Worm (Caenorhabditis elegans): Measurements from ENCODE around the gene hrpa-2.
A peak's percentile ranks its signal among the peaks of the same experiment; 100 is the strongest.

The hrpa-2 gene

DNA sequence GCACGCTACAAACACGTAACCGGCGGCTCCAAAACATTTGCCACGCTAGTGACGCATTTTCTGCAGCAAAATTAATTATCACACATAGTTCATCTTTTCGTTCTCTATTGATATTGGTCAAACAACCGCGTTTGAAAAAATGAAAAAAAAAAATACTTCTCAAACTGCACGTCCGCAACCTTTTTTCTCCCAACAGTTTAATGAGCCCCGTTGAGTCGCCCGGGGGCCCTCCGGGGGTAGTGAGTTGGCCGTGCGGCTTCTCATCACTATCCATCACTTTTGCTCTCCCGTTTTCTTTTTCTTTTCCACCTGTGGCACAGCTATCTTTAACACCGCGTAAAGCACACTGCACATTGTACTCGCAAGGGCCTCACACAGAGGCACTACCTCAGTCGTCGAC is 6.7 kb upstream of the hrpa-2 start:
- TF ChIP-seq sea-2 (GFP tag; optimal IDR thresholded peaks at IDR 0.05) (no peak), ceh-9 (tag; optimal IDR thresholded peaks at IDR 0.05) (no peak), unc-62 (GFP tag; optimal IDR thresholded peaks at IDR 0.05) (no peak), pqm-1 (tag; optimal IDR thresholded peaks at IDR 0.05) (no peak), tbx-2 (tag; optimal IDR thresholded peaks at IDR 0.05) (no peak), nhr-43 (tag; optimal IDR thresholded peaks at IDR 0.05; ENCODE audit: poor library complexity, severe bottlenecking) (no peak), unc-39 (tag; optimal IDR thresholded peaks at IDR 0.05) (no peak), nhr-28 (tag; optimal IDR thresholded peaks at IDR 0.05) (no peak), nhr-77 (tag; optimal IDR thresholded peaks at IDR 0.05) (no peak), eor-1 (tag; optimal IDR thresholded peaks at IDR 0.05) (no peak), lin-39 (tag; optimal IDR thresholded peaks at IDR 0.05) (peak; percentile 57), elt-2 (tag; optimal IDR thresholded peaks at IDR 0.05) (peak; percentile 32), lin-15B (tag; optimal IDR thresholded peaks at IDR 0.05) (no peak), fkh-10 (GFP tag; optimal IDR thresholded peaks at IDR 0.05) (no peak), nhr-25 (tag; optimal IDR thresholded peaks at IDR 0.05) (no peak), pha-4 (tag; optimal IDR thresholded peaks at IDR 0.05) (peak; percentile 17), lsy-12 (tag; optimal IDR thresholded peaks at IDR 0.05) (no peak), nhr-12 (tag; optimal IDR thresholded peaks at IDR 0.05) (no peak), nhr-23 (tag; optimal IDR thresholded peaks at IDR 0.05) (no peak), skn-1 (tag; optimal IDR thresholded peaks at IDR 0.05) (no peak), ztf-4 (tag; optimal IDR thresholded peaks at IDR 0.05) (no peak), elt-1 (tag; optimal IDR thresholded peaks at IDR 0.05) (no peak)

DNA sequence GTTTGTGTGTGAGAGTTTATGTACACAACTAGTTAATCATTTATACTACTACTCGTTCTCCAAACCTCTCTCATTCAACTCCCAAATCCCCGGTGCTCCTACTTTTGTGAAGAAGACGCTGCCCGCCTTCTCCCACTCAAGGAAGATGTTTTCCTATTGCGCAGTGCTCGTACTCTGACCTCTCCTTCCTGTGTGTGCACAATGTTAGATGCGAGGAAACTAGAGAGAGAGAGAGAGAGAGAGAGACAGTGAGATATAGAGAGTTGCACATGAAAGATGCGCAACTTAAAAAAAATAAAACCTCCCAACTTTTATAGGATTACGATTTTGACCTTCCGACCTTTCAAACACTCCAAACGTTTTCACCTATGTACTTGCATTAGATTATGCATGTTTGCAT is 5.6 kb upstream of the hrpa-2 start:
- TF ChIP-seq ama-1 (optimal IDR thresholded peaks at IDR 0.05) (no peak), lin-39 (tag; optimal IDR thresholded peaks at IDR 0.05) (peak; percentile 72), fkh-10 (GFP tag; optimal IDR thresholded peaks at IDR 0.05) (peak; percentile 13), hmg-11 (tag; optimal IDR thresholded peaks at IDR 0.05) (no peak), nfya-1 (tag; optimal IDR thresholded peaks at IDR 0.05; ENCODE audit: insufficient read depth) (peak; percentile 30), nhr-28 (tag; optimal IDR thresholded peaks at IDR 0.05) (no peak), aly-2 (tag; optimal IDR thresholded peaks at IDR 0.05) (no peak), lin-15B (tag; optimal IDR thresholded peaks at IDR 0.05) (no peak), egl-27 (tag; optimal IDR thresholded peaks at IDR 0.05) (no peak), nhr-12 (tag; optimal IDR thresholded peaks at IDR 0.05) (no peak), pha-4 (tag; optimal IDR thresholded peaks at IDR 0.05) (peak; percentile 52), mdl-1 (tag; optimal IDR thresholded peaks at IDR 0.05) (no peak)

DNA sequence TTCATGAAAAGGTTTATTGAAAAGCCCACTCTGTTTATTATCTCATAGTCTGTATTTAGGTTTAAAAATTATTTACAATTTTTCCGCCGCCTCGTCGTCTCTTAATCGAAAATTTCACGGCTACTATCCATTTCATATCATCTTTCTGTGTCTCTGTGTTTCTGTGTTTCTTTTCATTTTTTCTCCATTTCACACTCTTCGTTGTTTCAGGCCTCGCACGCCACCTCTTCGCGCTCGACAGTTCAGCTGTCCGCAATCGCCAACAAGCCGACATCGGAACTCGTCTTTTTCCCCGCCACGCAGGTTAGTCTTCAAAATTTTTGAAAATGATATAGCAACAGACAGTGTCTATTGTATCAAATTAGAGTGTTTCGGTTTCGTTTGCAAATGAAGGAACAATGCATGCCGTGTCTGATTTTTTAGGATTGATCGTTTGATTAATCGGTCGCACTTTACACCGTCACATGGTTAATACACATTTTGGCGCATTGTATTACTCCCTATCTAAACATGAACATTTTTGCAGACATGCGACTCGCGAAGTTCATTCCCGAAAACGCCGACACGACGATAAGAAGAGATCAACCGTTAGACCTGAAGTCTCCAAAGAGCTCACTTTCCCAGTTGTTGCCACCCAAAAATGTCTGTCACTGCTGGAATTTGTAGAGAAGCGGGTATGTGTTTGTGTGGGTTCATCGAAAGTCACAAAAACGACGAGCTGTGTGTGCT is 5.1 kb upstream of the hrpa-2 start:
- TF ChIP-seq egl-5 (tag; optimal IDR thresholded peaks at IDR 0.05), result no peak
- no peak for TF ChIP-seq fos-1 (tag; optimal IDR thresholded peaks at IDR 0.05)
- peak; percentile 66 for TF ChIP-seq elt-2 (tag; optimal IDR thresholded peaks at IDR 0.05)
- TF ChIP-seq lin-15B (tag; optimal IDR thresholded peaks at IDR 0.05), result no peak
- TF ChIP-seq ama-1 (optimal IDR thresholded peaks at IDR 0.05), result no peak
- TF ChIP-seq nhr-11 (tag; optimal IDR thresholded peaks at IDR 0.05), result no peak

DNA sequence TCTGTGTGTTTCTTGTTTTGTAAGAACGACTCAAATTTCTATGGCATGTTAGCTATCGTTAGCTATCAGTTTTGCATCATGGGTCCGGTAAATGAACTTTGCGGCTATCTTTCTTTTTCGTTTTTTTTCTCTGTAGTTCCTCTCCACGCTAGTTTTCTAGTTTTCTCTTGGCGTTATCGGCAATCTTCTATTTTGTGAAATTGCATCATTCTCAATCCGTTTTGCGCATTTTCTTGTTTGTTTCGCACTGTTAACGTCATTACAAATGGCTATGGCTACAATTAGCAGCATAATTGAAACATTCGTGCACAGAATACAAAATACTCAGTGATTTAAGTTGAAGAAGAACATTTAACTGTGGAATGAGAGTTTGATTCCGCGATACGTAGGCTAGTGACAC is 3.1 kb upstream of the hrpa-2 start:
- no peak for TF ChIP-seq ceh-28 (tag; optimal IDR thresholded peaks at IDR 0.05)
- TF ChIP-seq ceh-16 (tag; optimal IDR thresholded peaks at IDR 0.05), result no peak
- TF ChIP-seq ztf-11 (tag; optimal IDR thresholded peaks at IDR 0.05), result no peak
- TF ChIP-seq ztf-4 (tag; optimal IDR thresholded peaks at IDR 0.05), result no peak
- no peak for TF ChIP-seq elt-3 (tag; optimal IDR thresholded peaks at IDR 0.05)
- TF ChIP-seq eor-1 (tag; optimal IDR thresholded peaks at IDR 0.05), result no peak
- TF ChIP-seq nhr-12 (tag; optimal IDR thresholded peaks at IDR 0.05), result no peak
- TF ChIP-seq nhr-77 (tag; optimal IDR thresholded peaks at IDR 0.05), result no peak
- TF ChIP-seq R02D3.7 (tag; optimal IDR thresholded peaks at IDR 0.05), result no peak
- no peak for TF ChIP-seq jun-1 (tag; optimal IDR thresholded peaks at IDR 0.05)
- no peak for TF ChIP-seq nhr-43 (tag; optimal IDR thresholded peaks at IDR 0.05; ENCODE audit: poor library complexity, severe bottlenecking)
- no peak for TF ChIP-seq ceh-9 (tag; optimal IDR thresholded peaks at IDR 0.05)
- TF ChIP-seq elt-2 (tag; optimal IDR thresholded peaks at IDR 0.05), result no peak
- no peak for TF ChIP-seq hmg-11 (tag; optimal IDR thresholded peaks at IDR 0.05)
- TF ChIP-seq fos-1 (tag; optimal IDR thresholded peaks at IDR 0.05), result no peak
- no peak for TF ChIP-seq egl-5 (tag; optimal IDR thresholded peaks at IDR 0.05)
- no peak for TF ChIP-seq fkh-2 (tag; optimal IDR thresholded peaks at IDR 0.05)
- no peak for TF ChIP-seq lin-39 (tag; optimal IDR thresholded peaks at IDR 0.05)
- no peak for TF ChIP-seq fkh-10 (GFP tag; optimal IDR thresholded peaks at IDR 0.05)
- TF ChIP-seq aly-2 (tag; optimal IDR thresholded peaks at IDR 0.05), result no peak

Measured in whole organism, L3 larva.